Worm (Caenorhabditis elegans) whole organism, L3 larva: ENCODE results near the gene sri-21.
"Not testable (repeated sequence)": the region's sequence is repeated elsewhere in the genome, so short reads cannot be mapped to it uniquely, and the experiment has no call there.

Source experiments
- aly-2 ChIP-seq: fragments of 150-350 bp; optimal IDR thresholded peaks from 2 replicates; lab custom pipeline; 2014; ENCODE audit warnings: missing biosample characterization, missing genetic modification characterization
- ama-1 ChIP-seq: fragments of 150-350 bp; optimal IDR thresholded peaks from 2 replicates; lab custom pipeline; 2018
- ceh-9 ChIP-seq: sonication (generic microtip); optimal IDR thresholded peaks from 2 replicates; lab custom pipeline; 2018; ENCODE audit warnings: missing biosample characterization, missing genetic modification characterization
- egl-27 ChIP-seq: sonication (generic microtip); optimal IDR thresholded peaks from 4 replicates; lab custom pipeline; 2017; ENCODE audit warnings: missing biosample characterization, missing genetic modification reagents, missing genetic modification characterization
- elt-1 ChIP-seq: fragments of 150-350 bp; optimal IDR thresholded peaks from 2 replicates; lab custom pipeline; 2014; ENCODE audit warnings: missing biosample characterization, missing genetic modification characterization
- jun-1 ChIP-seq: fragments of 150-350 bp; optimal IDR thresholded peaks from 2 replicates; lab custom pipeline; 2014; ENCODE audit warnings: missing biosample characterization, missing genetic modification reagents, missing genetic modification characterization
- nhr-237 ChIP-seq: fragments of 150-350 bp; optimal IDR thresholded peaks from 2 replicates; lab custom pipeline; 2014; ENCODE audit warnings: missing biosample characterization, missing genetic modification characterization
- sea-2 ChIP-seq: fragments of 150-350 bp; sonication (generic microtip); optimal IDR thresholded peaks from 4 replicates; lab custom pipeline; 2014; ENCODE audit warnings: missing biosample characterization, missing genetic modification reagents, missing genetic modification characterization
- skn-1 ChIP-seq: fragments of 150-350 bp; optimal IDR thresholded peaks from 2 replicates; lab custom pipeline; 2014; ENCODE audit warnings: missing biosample characterization, missing genetic modification characterization
- snpc-4 ChIP-seq: fragments of 150-350 bp; optimal IDR thresholded peaks from 2 replicates; lab custom pipeline; 2014; ENCODE audit warnings: missing biosample characterization, missing genetic modification characterization
- unc-39 ChIP-seq: sonication (generic microtip); optimal IDR thresholded peaks from 4 replicates; lab custom pipeline; 2017; ENCODE audit warnings: missing biosample characterization, missing genetic modification characterization

DNA sequence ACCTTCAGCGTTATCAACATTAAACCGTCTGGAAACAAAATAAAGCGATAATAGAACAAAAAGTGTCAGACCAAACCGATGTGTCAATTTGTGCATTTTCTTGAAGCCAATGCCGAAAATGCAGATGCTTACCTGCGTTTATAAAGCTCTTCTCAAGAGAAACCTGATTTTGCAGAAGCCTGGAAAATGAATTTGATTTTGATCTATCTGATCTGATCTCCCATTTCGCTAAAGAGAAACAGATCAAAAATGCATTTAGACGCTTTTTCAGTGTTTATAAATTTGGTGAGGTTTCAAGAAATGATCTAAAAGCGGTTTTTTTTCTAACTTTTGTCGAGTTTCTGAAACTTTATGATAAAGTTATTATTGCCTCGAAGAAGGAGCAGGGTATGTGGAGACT lies 13.2 kb downstream of the sri-21 start, which contains the start of gene T24A6.16:
- TF ChIP-seq snpc-4 (tag; lab: Kevin White, UChicago); jun-1 (tag; lab: Kevin White, UChicago); unc-39 (tag; lab: Kevin White, UChicago); aly-2 (tag; lab: Kevin White, UChicago); sea-2 (GFP tag; lab: Kevin White, UChicago); ceh-9 (tag; lab: Kevin White, UChicago); elt-1 (tag; lab: Kevin White, UChicago); ama-1 (lab: Kevin White, UChicago); skn-1 (tag; lab: Kevin White, UChicago); egl-27 (tag; lab: Kevin White, UChicago); nhr-237 (tag; lab: Kevin White, UChicago): not testable (repeated sequence)
